Fruit fly (Drosophila melanogaster) whole organism, embryonic: ENCODE results near the gene CG9205.

Experiments used
- Atf3 ChIP-seq: fragments of 200-800 bp; sonication (Bioruptor generic); optimal IDR thresholded peaks from 3 replicates; lab custom pipeline; 2016; ENCODE audit warnings: missing biosample characterization, missing genetic modification characterization
- CG13624 ChIP-seq: fragments of 200-800 bp; sonication (Bioruptor generic); optimal IDR thresholded peaks from 2 replicates; lab custom pipeline; 2016; ENCODE audit warnings: missing biosample characterization, missing genetic modification characterization
- CG2129 ChIP-seq: fragments of 200-800 bp; sonication (Bioruptor generic); IDR thresholded peaks from 2 replicates; pipeline ENCODE4 v1.3.6; 2022; ENCODE audit warnings: missing biosample characterization, missing genetic modification characterization; ENCODE audit not compliant: partially characterized antibody
- Camta ChIP-seq: fragments of 200-800 bp; sonication (Bioruptor generic); optimal IDR thresholded peaks from 2 replicates; lab custom pipeline; 2016; ENCODE audit warnings: missing biosample characterization, missing genetic modification characterization
- Dfd ChIP-seq, 2 experiments: fragments of >200 bp; optimal IDR thresholded peaks; 2 replicates each; lab custom pipeline; 2017; ENCODE audit warnings: missing biosample characterization in 2 of 2, missing genetic modification characterization in 2 of 2
- Ravus ChIP-seq: fragments of 200-800 bp; sonication (Bioruptor generic); IDR thresholded peaks from 2 replicates; pipeline ENCODE4 v1.3.6; 2022; ENCODE audit warnings: missing biosample characterization, missing genetic modification characterization
- gem ChIP-seq: fragments of 200-800 bp; sonication (Bioruptor generic); optimal IDR thresholded peaks from 2 replicates; lab custom pipeline; 2019; ENCODE audit warnings: missing biosample characterization, mild to moderate bottlenecking, missing genetic modification characterization, moderate library complexity
- lola ChIP-seq, 3 experiments: fragments of >200 bp in 2 of 3; fragments of 200-800 bp in 1 of 3; sonication (Bioruptor generic) in 1 of 3; optimal IDR thresholded peaks; 2 replicates each; lab custom pipeline; 2017 to 2019; ENCODE audit warnings: missing biosample characterization in 3 of 3, missing genetic modification characterization in 3 of 3, mild to moderate bottlenecking in 1 of 3, moderate library complexity in 1 of 3

- TF ChIP-seq gem (tag; lab: Kevin White, UChicago) (no peak), CG2129 (no peak), lola (GFP tag; optimal IDR thresholded peaks at IDR 0.05; lab: Kevin White, UChicago) (no peak), CG13624 (GFP tag; lab: Kevin White, UChicago) (no peak), Ravus (GFP tag; lab: Robert Waterston, UW) (no peak), Camta (GFP tag; lab: Kevin White, UChicago) (no peak), Dfd (GFP tag; optimal IDR thresholded peaks at IDR 0.05; lab: Kevin White, UChicago) (no peak), Atf3 (GFP tag; lab: Kevin White, UChicago) (no peak)
Measured at dm6 chr3L:1005859-1006258, 28.6 kb upstream of the CG9205 start.
